Worm (Caenorhabditis elegans) whole organism, midembryonic: ENCODE data around the gene T01G5.6.

ENCODE experiments used
- cog-1 ChIP-seq: sonication (generic microtip); optimal IDR thresholded peaks from 2 replicates; lab custom pipeline; 2016; ENCODE audit warnings: missing genetic modification characterization, missing compliant biosample characterization
- klf-2 ChIP-seq: fragments of 200-800 bp; sonication (Bioruptor generic); conservative IDR thresholded peaks from 2 replicates; pipeline ENCODE4 v1.3.6; 2022; ENCODE audit warnings: missing genetic modification reagents, missing genetic modification characterization, missing compliant biosample characterization
- med-1 ChIP-seq: sonication (generic microtip); optimal IDR thresholded peaks from 2 replicates; lab custom pipeline; 2017; ENCODE audit warnings: missing genetic modification characterization, mild to moderate bottlenecking, missing compliant biosample characterization, antibody characterized with exemption, missing genetic modification reagents; ENCODE audit not compliant: insufficient read depth
- ztf-29 ChIP-seq: fragments of 200-800 bp; sonication (Bioruptor generic); IDR thresholded peaks from 2 replicates; pipeline ENCODE4 v1.3.6; 2022; ENCODE audit warnings: missing genetic modification reagents, missing genetic modification characterization, missing compliant biosample characterization

DNA sequence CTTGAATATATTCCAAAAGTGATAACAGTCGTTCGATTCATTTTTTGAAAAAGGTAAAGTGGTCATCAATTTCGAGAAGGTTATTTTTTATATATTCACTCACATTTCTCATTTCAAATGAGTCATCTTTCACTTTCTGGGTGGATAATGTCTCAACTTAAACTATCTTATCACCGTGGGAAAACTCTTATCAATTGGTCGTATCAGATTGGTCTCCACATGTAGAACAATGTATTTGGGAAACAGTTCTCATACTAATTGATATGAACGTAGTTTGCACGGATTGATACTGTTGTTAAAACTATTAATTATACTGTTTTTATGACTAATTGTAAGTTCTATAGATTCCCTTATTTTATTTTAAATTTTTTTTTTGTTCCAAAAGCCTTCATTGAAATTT, 19.9 kb upstream of the T01G5.6 start:
- TF ChIP-seq cog-1 (tag; lab: Kevin White, UChicago): no peak
- no peak for TF ChIP-seq ztf-29 (GFP tag; lab: Robert Waterston, UW)
- TF ChIP-seq med-1 (GFP tag; lab: Kevin White, UChicago): no peak
- no peak for TF ChIP-seq klf-2 (GFP tag; lab: Robert Waterston, UW)
